Fruit fly (Drosophila melanogaster) whole organism: ENCODE data around the gene LManI.

Experiments used
- pan ChIP-seq: fragments of >200 bp; optimal IDR thresholded peaks from 2 replicates; lab custom pipeline; 2017
- psq ChIP-seq: fragments of >200 bp; optimal IDR thresholded peaks from 2 replicates; lab custom pipeline; 2017
- usp ChIP-seq: fragments of >200 bp; optimal IDR thresholded peaks from 2 replicates; lab custom pipeline; 2017; ENCODE audit warnings: missing biosample characterization, missing genetic modification characterization, mixed read lengths

dm6 chr2L:10497106-10497800 is 40.2 kb upstream of the LManI start:
- TF ChIP-seq psq (lab: Kevin White, UChicago) (no peak), usp (GFP tag; lab: Kevin White, UChicago) (no peak), pan (lab: Kevin White, UChicago) (no peak)
